Worm (Caenorhabditis elegans) whole organism, mixed stage, embryonic: ENCODE measurements around the gene F59A6.13.
A peak's percentile ranks its signal among the peaks of the same experiment; 100 is the strongest.

Source experiments
- M03D4.4 ChIP-seq: sonication (generic microtip); optimal IDR thresholded peaks from 2 replicates; lab custom pipeline; 2017; ENCODE audit warnings: mild to moderate bottlenecking, missing genetic modification characterization, missing compliant biosample characterization
- bed-3 ChIP-seq: fragments of 200-800 bp; sonication (Bioruptor generic); optimal IDR thresholded peaks from 3 replicates; lab custom pipeline; 2018; ENCODE audit warnings: mild to moderate bottlenecking, missing genetic modification characterization, moderate library complexity, missing compliant biosample characterization
- blmp-1 ChIP-seq: fragments of 150-350 bp; optimal IDR thresholded peaks from 2 replicates; lab custom pipeline; 2014; ENCODE audit warnings: missing biosample characterization, missing genetic modification characterization
- ceh-39 ChIP-seq: fragments of 150-350 bp; optimal IDR thresholded peaks from 2 replicates; lab custom pipeline; 2014; ENCODE audit warnings: missing biosample characterization, missing genetic modification characterization
- ceh-43 ChIP-seq: fragments of 200-800 bp; sonication (Bioruptor generic); optimal IDR thresholded peaks from 2 replicates; lab custom pipeline; 2018; ENCODE audit warnings: mild to moderate bottlenecking, missing genetic modification characterization, moderate library complexity, missing compliant biosample characterization
- ceh-83 ChIP-seq: fragments of 200-800 bp; sonication (Bioruptor generic); optimal IDR thresholded peaks from 2 replicates; lab custom pipeline; 2018; ENCODE audit warnings: mild to moderate bottlenecking, missing genetic modification characterization, missing compliant biosample characterization
- ces-1 ChIP-seq: fragments of 150-350 bp; optimal IDR thresholded peaks from 2 replicates; lab custom pipeline; 2014; ENCODE audit warnings: missing biosample characterization, missing genetic modification reagents, missing genetic modification characterization
- cnd-1 ChIP-seq: fragments of 200-800 bp; sonication (Bioruptor generic); optimal IDR thresholded peaks from 2 replicates; lab custom pipeline; 2018; ENCODE audit warnings: mild to moderate bottlenecking, missing genetic modification characterization, missing compliant biosample characterization
- drap-1 ChIP-seq: fragments of 200-800 bp; sonication (Bioruptor generic); optimal IDR thresholded peaks from 3 replicates; lab custom pipeline; 2018; ENCODE audit warnings: mild to moderate bottlenecking, missing genetic modification characterization, missing compliant biosample characterization
- elt-1 ChIP-seq: sonication (generic microtip); optimal IDR thresholded peaks from 2 replicates; lab custom pipeline; 2017; ENCODE audit warnings: missing genetic modification characterization, mild to moderate bottlenecking, missing compliant biosample characterization, antibody characterized with exemption, moderate library complexity, borderline replicate concordance; ENCODE audit not compliant: insufficient read depth
- elt-3 ChIP-seq: fragments of 150-350 bp; optimal IDR thresholded peaks from 2 replicates; lab custom pipeline; 2014; ENCODE audit warnings: missing biosample characterization, missing genetic modification characterization
- flh-1 ChIP-seq: fragments of 200-800 bp; sonication (Bioruptor generic); optimal IDR thresholded peaks from 2 replicates; lab custom pipeline; 2018; ENCODE audit warnings: mild to moderate bottlenecking, missing genetic modification characterization, moderate library complexity, missing compliant biosample characterization
- ham-2 ChIP-seq: fragments of 200-800 bp; sonication (Bioruptor generic); optimal IDR thresholded peaks from 2 replicates; lab custom pipeline; 2018; ENCODE audit warnings: mild to moderate bottlenecking, missing genetic modification characterization, missing compliant biosample characterization
- hlh-1 ChIP-seq: fragments of 150-350 bp; optimal IDR thresholded peaks from 2 replicates; lab custom pipeline; 2014; ENCODE audit warnings: missing biosample characterization, missing genetic modification reagents, missing genetic modification characterization
- lin-13 ChIP-seq: fragments of 150-350 bp; optimal IDR thresholded peaks from 2 replicates; lab custom pipeline; 2014; ENCODE audit warnings: missing biosample characterization, missing genetic modification characterization
- lin-32 ChIP-seq: fragments of 200-800 bp; sonication (Bioruptor generic); optimal IDR thresholded peaks from 2 replicates; lab custom pipeline; 2018; ENCODE audit warnings: mild to moderate bottlenecking, missing genetic modification characterization, missing compliant biosample characterization
- lsy-2 ChIP-seq: fragments of 150-350 bp; optimal IDR thresholded peaks from 2 replicates; lab custom pipeline; 2014; ENCODE audit warnings: missing biosample characterization, missing genetic modification characterization
- mab-5 ChIP-seq: fragments of 150-350 bp; optimal IDR thresholded peaks from 2 replicates; lab custom pipeline; 2014; ENCODE audit warnings: missing biosample characterization, missing genetic modification characterization
- mep-1 ChIP-seq: fragments of 150-350 bp; optimal IDR thresholded peaks from 2 replicates; lab custom pipeline; 2017; ENCODE audit warnings: missing biosample characterization, missing genetic modification reagents, missing genetic modification characterization, inconsistent platforms
- mls-2 ChIP-seq: sonication (generic microtip); optimal IDR thresholded peaks from 2 replicates; lab custom pipeline; 2016; ENCODE audit warnings: mild to moderate bottlenecking, missing genetic modification characterization, moderate library complexity, missing compliant biosample characterization
- nhr-12 ChIP-seq: fragments of 150-350 bp; optimal IDR thresholded peaks from 2 replicates; lab custom pipeline; 2014; ENCODE audit warnings: missing biosample characterization, missing genetic modification characterization
- nhr-2 ChIP-seq: fragments of 150-350 bp; optimal IDR thresholded peaks from 2 replicates; lab custom pipeline; 2014; ENCODE audit warnings: missing biosample characterization, missing genetic modification characterization
- nhr-237 ChIP-seq: fragments of 150-350 bp; optimal IDR thresholded peaks from 2 replicates; lab custom pipeline; 2014; ENCODE audit warnings: missing biosample characterization, missing genetic modification characterization
- nhr-28 ChIP-seq: fragments of 150-350 bp; optimal IDR thresholded peaks from 2 replicates; lab custom pipeline; 2014; ENCODE audit warnings: missing biosample characterization, missing genetic modification characterization
- nhr-76 ChIP-seq: sonication (generic microtip); optimal IDR thresholded peaks from 2 replicates; lab custom pipeline; 2017; ENCODE audit warnings: missing biosample characterization, missing genetic modification characterization
- pha-4 ChIP-seq: fragments of 150-350 bp; optimal IDR thresholded peaks from 2 replicates; lab custom pipeline; 2018; ENCODE audit warnings: missing biosample characterization, missing genetic modification reagents, missing genetic modification characterization
- sem-2 ChIP-seq: fragments of 200-800 bp; sonication (Bioruptor generic); optimal IDR thresholded peaks from 2 replicates; lab custom pipeline; 2018; ENCODE audit warnings: mild to moderate bottlenecking, missing genetic modification characterization, missing compliant biosample characterization
- snpc-4 ChIP-seq: fragments of 150-350 bp; optimal IDR thresholded peaks from 2 replicates; lab custom pipeline; 2014; ENCODE audit warnings: missing biosample characterization, missing genetic modification characterization
- sptf-1 ChIP-seq: sonication (generic microtip); optimal IDR thresholded peaks from 2 replicates; lab custom pipeline; 2017; ENCODE audit warnings: mild to moderate bottlenecking, missing genetic modification characterization, moderate library complexity, missing compliant biosample characterization
- tbx-8 ChIP-seq: fragments of 200-800 bp; sonication (Bioruptor generic); optimal IDR thresholded peaks from 2 replicates; lab custom pipeline; 2018; ENCODE audit warnings: mild to moderate bottlenecking, missing genetic modification characterization, moderate library complexity, missing compliant biosample characterization
- unc-120 ChIP-seq: sonication (generic microtip); optimal IDR thresholded peaks from 2 replicates; lab custom pipeline; 2017; ENCODE audit warnings: missing genetic modification characterization, missing compliant biosample characterization; ENCODE audit not compliant: poor library complexity, severe bottlenecking
- unc-39 ChIP-seq: fragments of 150-350 bp; optimal IDR thresholded peaks from 2 replicates; lab custom pipeline; 2014; ENCODE audit warnings: missing biosample characterization, missing genetic modification characterization
- unc-62 ChIP-seq: fragments of 150-350 bp; optimal IDR thresholded peaks from 2 replicates; lab custom pipeline; 2014; ENCODE audit warnings: missing biosample characterization, missing genetic modification reagents, missing genetic modification characterization
- zip-8 ChIP-seq: fragments of 150-350 bp; optimal IDR thresholded peaks from 2 replicates; lab custom pipeline; 2014; ENCODE audit warnings: missing biosample characterization, missing genetic modification characterization
- ztf-11 ChIP-seq: fragments of 150-350 bp; optimal IDR thresholded peaks from 2 replicates; lab custom pipeline; 2014; ENCODE audit warnings: missing biosample characterization, missing genetic modification characterization

F59A6.13 gene

ce11 chrII:5061794-5062368 lies 39.3 kb downstream of the F59A6.13 start, which contains the start of gene smc-5:
smc-5 (plus strand) TSS chrII:5062125.
- no peak for TF ChIP-seq snpc-4
- TF ChIP-seq ham-2 (GFP tag; lab: Kevin White, UChicago): no peak
- no peak for TF ChIP-seq M03D4.4 (tag; lab: Kevin White, UChicago)
- TF ChIP-seq ceh-43 (GFP tag; lab: Kevin White, UChicago): no peak
- peak; percentile 56 for TF ChIP-seq nhr-237
- TF ChIP-seq unc-62 (GFP tag; lab: Kevin White, UChicago): no peak
- no peak for TF ChIP-seq ztf-11 (tag; lab: Kevin White, UChicago)
- TF ChIP-seq tbx-8 (GFP tag; lab: Kevin White, UChicago): no peak
- TF ChIP-seq mab-5 (tag; lab: Kevin White, UChicago): no peak
- no peak for TF ChIP-seq sem-2 (GFP tag; lab: Kevin White, UChicago)
- no peak for TF ChIP-seq bed-3
- TF ChIP-seq sptf-1 (tag; lab: Kevin White, UChicago): no peak
- TF ChIP-seq lsy-2 (tag; lab: Kevin White, UChicago): peak; percentile 85
- no peak for TF ChIP-seq flh-1 (GFP tag; lab: Kevin White, UChicago)
- no peak for TF ChIP-seq elt-1 (tag; lab: Kevin White, UChicago)
- peak; percentile 26 for TF ChIP-seq unc-120 (tag; lab: Kevin White, UChicago)
- peak; percentile 42 for TF ChIP-seq ceh-39 (tag; lab: Kevin White, UChicago)
- no peak for TF ChIP-seq mls-2 (tag; lab: Kevin White, UChicago)
- peak; percentile 56 for TF ChIP-seq ces-1 (GFP tag; lab: Kevin White, UChicago)
- TF ChIP-seq pha-4: peak; percentile 8
- no peak for TF ChIP-seq elt-3 (tag; lab: Kevin White, UChicago)
- no peak for TF ChIP-seq drap-1 (GFP tag; lab: Kevin White, UChicago)
- no peak for TF ChIP-seq nhr-76 (tag; lab: Kevin White, UChicago)
- no peak for TF ChIP-seq nhr-28 (tag; lab: Kevin White, UChicago)
- TF ChIP-seq hlh-1 (tag; lab: Kevin White, UChicago): peak; percentile 57
- peak; percentile 86 for TF ChIP-seq mep-1 (tag; lab: Kevin White, UChicago)
- no peak for TF ChIP-seq lin-32 (GFP tag; lab: Kevin White, UChicago)
- no peak for TF ChIP-seq lin-13
- no peak for TF ChIP-seq unc-39
- TF ChIP-seq nhr-2 (tag; lab: Kevin White, UChicago): no peak
- TF ChIP-seq ceh-83: no peak
- TF ChIP-seq cnd-1: no peak
- no peak for TF ChIP-seq nhr-12 (tag; lab: Kevin White, UChicago)
- no peak for TF ChIP-seq blmp-1
- no peak for TF ChIP-seq zip-8

- TF ChIP-seq unc-62 (GFP tag; lab: Kevin White, UChicago) (no peak), nhr-76 (tag; lab: Kevin White, UChicago) (no peak), sptf-1 (tag; lab: Kevin White, UChicago) (no peak), zip-8 (no peak), hlh-1 (tag; lab: Kevin White, UChicago) (no peak), unc-120 (tag; lab: Kevin White, UChicago) (no peak), tbx-8 (GFP tag; lab: Kevin White, UChicago) (no peak), blmp-1 (no peak), M03D4.4 (tag; lab: Kevin White, UChicago) (no peak), mep-1 (tag; lab: Kevin White, UChicago) (no peak), ceh-39 (tag; lab: Kevin White, UChicago) (no peak), nhr-28 (tag; lab: Kevin White, UChicago) (no peak), flh-1 (GFP tag; lab: Kevin White, UChicago) (no peak), pha-4 (no peak), nhr-12 (tag; lab: Kevin White, UChicago) (no peak), ceh-83 (no peak), snpc-4 (no peak), elt-3 (tag; lab: Kevin White, UChicago) (no peak), bed-3 (no peak), mls-2 (tag; lab: Kevin White, UChicago) (no peak)
These were observed 44.4 kb downstream of the F59A6.13 start for ce11 chrII:5066967-5067366.

- TF ChIP-seq M03D4.4 (tag; lab: Kevin White, UChicago) (no peak), ceh-83 (no peak), nhr-12 (tag; lab: Kevin White, UChicago) (no peak), ztf-11 (tag; lab: Kevin White, UChicago) (no peak), mls-2 (tag; lab: Kevin White, UChicago) (no peak), zip-8 (no peak), unc-120 (tag; lab: Kevin White, UChicago) (no peak), sem-2 (GFP tag; lab: Kevin White, UChicago) (no peak), nhr-2 (tag; lab: Kevin White, UChicago) (no peak), ceh-39 (tag; lab: Kevin White, UChicago) (no peak), flh-1 (GFP tag; lab: Kevin White, UChicago) (no peak), nhr-28 (tag; lab: Kevin White, UChicago) (no peak), pha-4 (no peak), sptf-1 (tag; lab: Kevin White, UChicago) (no peak), unc-62 (GFP tag; lab: Kevin White, UChicago) (no peak), hlh-1 (tag; lab: Kevin White, UChicago) (no peak), drap-1 (GFP tag; lab: Kevin White, UChicago) (no peak), ceh-43 (GFP tag; lab: Kevin White, UChicago) (no peak)
These were observed 45.3 kb downstream of the F59A6.13 start, which contains the start of gene C27A2.8 for ce11 chrII:5067927-5068326. C27A2.8 (minus strand) TSS chrII:5068043.
